Worm (Caenorhabditis elegans) whole organism, young adult: Measurements from ENCODE around the gene F45F2.10.

Experiments used
- B0019.2 ChIP-seq: fragments of 200-800 bp; sonication (Bioruptor generic); conservative IDR thresholded peaks from 2 replicates; pipeline ENCODE4 v1.3.6; 2022; ENCODE audit warnings: missing genetic modification reagents, missing genetic modification characterization, missing compliant biosample characterization
- B0035.1 ChIP-seq: sonication (generic microtip); optimal IDR thresholded peaks from 2 replicates; lab custom pipeline; 2016; ENCODE audit warnings: missing genetic modification characterization, mild to moderate bottlenecking, missing compliant biosample characterization, missing genotype, missing genetic modification reagents
- B0336.3 ChIP-seq: fragments of 200-800 bp; sonication (Bioruptor generic); IDR thresholded peaks from 2 replicates; pipeline ENCODE4 v1.3.6; 2022; ENCODE audit warnings: missing genetic modification characterization, missing compliant biosample characterization
- C17E4.6 ChIP-seq: fragments of 200-800 bp; sonication (Bioruptor generic); IDR thresholded peaks from 2 replicates; pipeline ENCODE4 v1.3.6; 2022; ENCODE audit warnings: missing genetic modification reagents, missing genetic modification characterization, missing compliant biosample characterization
- F10E7.11 ChIP-seq: sonication (generic microtip); optimal IDR thresholded peaks from 2 replicates; lab custom pipeline; 2017; ENCODE audit warnings: mild to moderate bottlenecking, missing genetic modification characterization, moderate library complexity, missing compliant biosample characterization
- F22D6.2 ChIP-seq: sonication (generic microtip); optimal IDR thresholded peaks from 2 replicates; lab custom pipeline; 2016; ENCODE audit warnings: mild to moderate bottlenecking, missing genetic modification characterization, missing compliant biosample characterization
- F23B12.7 ChIP-seq: sonication (generic microtip); optimal IDR thresholded peaks from 2 replicates; lab custom pipeline; 2017; ENCODE audit warnings: missing genetic modification characterization, mild to moderate bottlenecking, missing compliant biosample characterization, antibody characterized with exemption, moderate library complexity; ENCODE audit not compliant: insufficient read depth
- F37B4.10 ChIP-seq: fragments of 200-800 bp; sonication (Bioruptor generic); IDR thresholded peaks from 2 replicates; pipeline ENCODE4 v1.3.6; 2022; ENCODE audit warnings: missing genetic modification characterization, missing compliant biosample characterization
- F55B11.4 ChIP-seq: sonication (generic microtip); optimal IDR thresholded peaks from 2 replicates; lab custom pipeline; 2016; ENCODE audit warnings: missing compliant biosample characterization, missing genetic modification characterization, borderline replicate concordance; ENCODE audit not compliant: insufficient read depth
- F57C9.4 ChIP-seq: sonication (generic microtip); optimal IDR thresholded peaks from 2 replicates; lab custom pipeline; 2017; ENCODE audit warnings: mild to moderate bottlenecking, missing genetic modification characterization, missing compliant biosample characterization
- T26A5.8 ChIP-seq: sonication (generic microtip); optimal IDR thresholded peaks from 2 replicates; lab custom pipeline; 2016; ENCODE audit warnings: missing genetic modification characterization, missing compliant biosample characterization
- Y53F4B.3 ChIP-seq: fragments of 200-800 bp; sonication (Bioruptor generic); IDR thresholded peaks from 2 replicates; pipeline ENCODE4 v1.3.6; 2022; ENCODE audit warnings: missing genetic modification reagents, missing genetic modification characterization, missing compliant biosample characterization
- Y53G8AR.9 ChIP-seq: fragments of 200-800 bp; sonication (Bioruptor generic); conservative IDR thresholded peaks from 2 replicates; pipeline ENCODE4 v1.3.6; 2022; ENCODE audit warnings: missing genetic modification reagents, missing genetic modification characterization, missing compliant biosample characterization
- ZK185.1 ChIP-seq: sonication (generic microtip); optimal IDR thresholded peaks from 2 replicates; lab custom pipeline; 2016; ENCODE audit warnings: mild to moderate bottlenecking, missing genetic modification characterization, missing compliant biosample characterization; ENCODE audit not compliant: poor library complexity, severe bottlenecking
- akir-1 ChIP-seq: fragments of 200-800 bp; sonication (Bioruptor generic); optimal IDR thresholded peaks from 2 replicates; lab custom pipeline; 2018; ENCODE audit warnings: mild to moderate bottlenecking, missing genetic modification characterization, moderate library complexity, missing compliant biosample characterization
- attf-6 ChIP-seq: fragments of 200-800 bp; sonication (Bioruptor generic); IDR thresholded peaks from 2 replicates; pipeline ENCODE4 v1.3.6; 2022; ENCODE audit warnings: missing genetic modification reagents, missing genetic modification characterization, missing compliant biosample characterization
- bed-1 ChIP-seq: fragments of 200-800 bp; sonication (Bioruptor generic); IDR thresholded peaks from 2 replicates; pipeline ENCODE4 v1.3.6; 2022; ENCODE audit warnings: missing genetic modification reagents, missing genetic modification characterization, missing compliant biosample characterization
- bed-2 ChIP-seq: fragments of 200-800 bp; sonication (Bioruptor generic); IDR thresholded peaks from 2 replicates; pipeline ENCODE4 v1.3.6; 2022; ENCODE audit warnings: missing genetic modification reagents, missing genetic modification characterization, missing compliant biosample characterization
- cebp-1 ChIP-seq, 2 experiments: fragments of 200-800 bp in 1 of 2; sonication (Bioruptor generic) in 1 of 2; sonication (generic microtip) in 1 of 2; IDR thresholded peaks in 1 of 2; optimal IDR thresholded peaks in 1 of 2; 2 replicates each; pipeline versions ENCODE4 v1.3.6 to Lab custom; 2017 to 2022; ENCODE audit warnings: missing compliant biosample characterization in 2 of 2, missing genetic modification characterization in 2 of 2, mild to moderate bottlenecking in 1 of 2, missing genetic modification reagents in 1 of 2, moderate library complexity in 1 of 2
- ceh-58 ChIP-seq: fragments of 200-800 bp; sonication (Bioruptor generic); IDR thresholded peaks from 2 replicates; pipeline ENCODE4 v1.3.6; 2022; ENCODE audit warnings: missing genetic modification characterization, missing compliant biosample characterization
- ceh-79 ChIP-seq: sonication (generic microtip); optimal IDR thresholded peaks from 2 replicates; lab custom pipeline; 2017; ENCODE audit warnings: mild to moderate bottlenecking, missing genetic modification characterization, missing compliant biosample characterization
- die-1 ChIP-seq: sonication (generic microtip); optimal IDR thresholded peaks from 2 replicates; lab custom pipeline; 2016; ENCODE audit warnings: missing genotype, mild to moderate bottlenecking, missing genetic modification characterization, missing compliant biosample characterization
- dox-1 ChIP-seq: fragments of 200-800 bp; sonication (Bioruptor generic); IDR thresholded peaks from 2 replicates; pipeline ENCODE4 v1.3.6; 2022; ENCODE audit warnings: missing genetic modification reagents, missing genetic modification characterization, missing compliant biosample characterization
- dpff-1 ChIP-seq: sonication (generic microtip); optimal IDR thresholded peaks from 2 replicates; lab custom pipeline; 2017; ENCODE audit warnings: mild to moderate bottlenecking, missing genetic modification characterization, missing compliant biosample characterization
- dpl-1 ChIP-seq: fragments of 150-350 bp; optimal IDR thresholded peaks from 2 replicates; lab custom pipeline; 2014; ENCODE audit warnings: missing biosample characterization, missing genetic modification reagents, missing genetic modification characterization
- efl-1 ChIP-seq: fragments of 150-350 bp; optimal IDR thresholded peaks from 2 replicates; lab custom pipeline; 2014; ENCODE audit warnings: missing biosample characterization, missing genetic modification reagents, missing genetic modification characterization
- ets-4 ChIP-seq: fragments of 200-800 bp; sonication (Bioruptor generic); optimal IDR thresholded peaks from 2 replicates; lab custom pipeline; 2018; ENCODE audit warnings: mild to moderate bottlenecking, missing genetic modification characterization, missing compliant biosample characterization
- gei-17 ChIP-seq: fragments of 200-800 bp; sonication (Bioruptor generic); optimal IDR thresholded peaks from 2 replicates; lab custom pipeline; 2018; ENCODE audit warnings: mild to moderate bottlenecking, missing genetic modification characterization, missing compliant biosample characterization
- lin-40 ChIP-seq: sonication (generic microtip); optimal IDR thresholded peaks from 2 replicates; lab custom pipeline; 2016; ENCODE audit warnings: missing genetic modification characterization, mild to moderate bottlenecking, missing compliant biosample characterization, missing genotype, missing genetic modification reagents
- lin-54 ChIP-seq: fragments of 200-800 bp; sonication (Bioruptor generic); optimal IDR thresholded peaks from 2 replicates; lab custom pipeline; 2018; ENCODE audit warnings: mild to moderate bottlenecking, missing genetic modification characterization, missing compliant biosample characterization
- madf-10 ChIP-seq: sonication (generic microtip); optimal IDR thresholded peaks from 2 replicates; lab custom pipeline; 2016; ENCODE audit warnings: mild to moderate bottlenecking, missing genetic modification characterization, missing compliant biosample characterization
- madf-3 ChIP-seq: fragments of 200-800 bp; sonication (Bioruptor generic); IDR thresholded peaks from 2 replicates; pipeline ENCODE4 v1.3.6; 2022; ENCODE audit warnings: missing genetic modification reagents, missing genetic modification characterization, missing compliant biosample characterization
- madf-6 ChIP-seq: fragments of 200-800 bp; sonication (Bioruptor generic); IDR thresholded peaks from 2 replicates; pipeline ENCODE4 v1.3.6; 2022; ENCODE audit warnings: missing genetic modification reagents, missing genetic modification characterization, missing compliant biosample characterization
- mel-28 ChIP-seq: sonication (generic microtip); optimal IDR thresholded peaks from 2 replicates; lab custom pipeline; 2016; ENCODE audit warnings: borderline replicate concordance, mild to moderate bottlenecking, missing genetic modification characterization, missing compliant biosample characterization
- mxl-1 ChIP-seq: sonication (generic microtip); optimal IDR thresholded peaks from 2 replicates; lab custom pipeline; 2016; ENCODE audit warnings: missing genetic modification characterization, missing compliant biosample characterization
- pha-4 ChIP-seq: fragments of 150-350 bp; sonication (generic microtip); optimal IDR thresholded peaks from 2 replicates; lab custom pipeline; 2014; ENCODE audit warnings: missing biosample characterization, missing genetic modification reagents, missing genetic modification characterization
- rcor-1 ChIP-seq: fragments of 200-800 bp; sonication (Bioruptor generic); IDR thresholded peaks from 2 replicates; pipeline ENCODE4 v1.3.6; 2022; ENCODE audit warnings: missing genetic modification reagents, missing genetic modification characterization, missing compliant biosample characterization
- sdz-38 ChIP-seq: sonication (generic microtip); optimal IDR thresholded peaks from 2 replicates; lab custom pipeline; 2016; ENCODE audit warnings: missing genotype, missing genetic modification characterization, missing compliant biosample characterization
- snpc-1.3 ChIP-seq: sonication (generic microtip); optimal IDR thresholded peaks from 2 replicates; lab custom pipeline; 2017; ENCODE audit warnings: missing genetic modification characterization, mild to moderate bottlenecking, missing compliant biosample characterization, antibody characterized with exemption, moderate library complexity, missing genotype, missing genetic modification reagents; ENCODE audit not compliant: insufficient read depth
- snpc-3.4 ChIP-seq: sonication (generic microtip); optimal IDR thresholded peaks from 2 replicates; lab custom pipeline; 2017; ENCODE audit warnings: missing genetic modification characterization, mild to moderate bottlenecking, missing compliant biosample characterization, antibody characterized with exemption, moderate library complexity, missing genotype, missing genetic modification reagents
- snpc-4 ChIP-seq, 5 experiments: fragments of 150-350 bp in 1 of 5; sonication (generic microtip) in 4 of 5; optimal IDR thresholded peaks; 2 replicates each; lab custom pipeline; 2014 to 2018; ENCODE audit warnings: missing genetic modification characterization in 5 of 5, missing biosample characterization in 3 of 5, antibody characterized with exemption in 2 of 5, mild to moderate bottlenecking in 2 of 5, missing compliant biosample characterization in 2 of 5, missing genotype in 2 of 5, moderate library complexity in 2 of 5, missing genetic modification reagents in 1 of 5
- somi-1 ChIP-seq: fragments of 200-800 bp; sonication (Bioruptor generic); optimal IDR thresholded peaks from 2 replicates; lab custom pipeline; 2018; ENCODE audit warnings: mild to moderate bottlenecking, missing genetic modification characterization, missing compliant biosample characterization
- sptf-2 ChIP-seq: fragments of 200-800 bp; sonication (Bioruptor generic); optimal IDR thresholded peaks from 2 replicates; lab custom pipeline; 2018; ENCODE audit warnings: mild to moderate bottlenecking, missing genetic modification characterization, missing compliant biosample characterization
- tbx-9 ChIP-seq: sonication (generic microtip); optimal IDR thresholded peaks from 2 replicates; lab custom pipeline; 2016; ENCODE audit warnings: borderline replicate concordance, missing genetic modification characterization, inconsistent platforms, missing compliant biosample characterization
- ztf-18 ChIP-seq: sonication (generic microtip); optimal IDR thresholded peaks from 2 replicates; lab custom pipeline; 2016; ENCODE audit warnings: missing genotype, mild to moderate bottlenecking, missing genetic modification characterization, missing compliant biosample characterization
- ztf-22 ChIP-seq: fragments of 200-800 bp; sonication (Bioruptor generic); optimal IDR thresholded peaks from 2 replicates; lab custom pipeline; 2018; ENCODE audit warnings: mild to moderate bottlenecking, missing genetic modification characterization, moderate library complexity, missing compliant biosample characterization
- ztf-28 ChIP-seq: fragments of 200-800 bp; sonication (Bioruptor generic); IDR thresholded peaks from 2 replicates; pipeline ENCODE4 v1.3.6; 2022; ENCODE audit warnings: missing genetic modification reagents, missing genetic modification characterization, missing compliant biosample characterization

The F45F2.10 gene

ce11 chrV:8500348-8500747 is 18.3 kb downstream of the F45F2.10 start:
- TF ChIP-seq tbx-9: peak; percentile 100
- peak; percentile 100 for TF ChIP-seq ceh-79
- peak; percentile 96 for TF ChIP-seq B0035.1 (tag; lab: Kevin White, UChicago)
- peak; percentile 95 for TF ChIP-seq lin-40 (tag; lab: Kevin White, UChicago)
- peak; percentile 99 for TF ChIP-seq C17E4.6 (GFP tag; lab: Robert Waterston, UW)
- TF ChIP-seq F57C9.4 (tag; lab: Kevin White, UChicago): peak; percentile 99
- peak; percentile 98 for TF ChIP-seq rcor-1 (GFP tag; lab: Robert Waterston, UW)
- TF ChIP-seq F22D6.2 (tag; lab: Kevin White, UChicago): peak; percentile 91
- peak; percentile 99 for TF ChIP-seq somi-1
- TF ChIP-seq F10E7.11 (tag; lab: Kevin White, UChicago): peak; percentile 100
- TF ChIP-seq F37B4.10 (GFP tag; lab: Robert Waterston, UW): peak; percentile 99
- TF ChIP-seq F23B12.7 (tag; lab: Kevin White, UChicago): peak; percentile 93
- TF ChIP-seq akir-1 (GFP tag; lab: Kevin White, UChicago): peak; percentile 95
- TF ChIP-seq T26A5.8 (tag; lab: Kevin White, UChicago): peak; percentile 100
- TF ChIP-seq B0019.2 (GFP tag; lab: Robert Waterston, UW): peak; percentile 92
- TF ChIP-seq pha-4 (tag; lab: Kevin White, UChicago): no peak
- peak; percentile 99 for TF ChIP-seq bed-1 (GFP tag; lab: Robert Waterston, UW)
- TF ChIP-seq bed-2 (GFP tag; lab: Robert Waterston, UW): peak; percentile 93
- peak; percentile 98 for TF ChIP-seq ztf-28
- peak; percentile 99 for TF ChIP-seq dox-1 (GFP tag; lab: Robert Waterston, UW)
- peak; percentile 99 for TF ChIP-seq ztf-22 (GFP tag; lab: Kevin White, UChicago)
- peak; percentile 99 for TF ChIP-seq mxl-1
- TF ChIP-seq madf-6 (GFP tag; lab: Robert Waterston, UW): peak; percentile 94
- TF ChIP-seq lin-54 (GFP tag; lab: Kevin White, UChicago): peak; percentile 97
- TF ChIP-seq attf-6 (GFP tag; lab: Robert Waterston, UW): peak; percentile 94
- peak; percentile 64 for TF ChIP-seq efl-1 (GFP tag; lab: Kevin White, UChicago)
- peak; percentile 94 for TF ChIP-seq mel-28
- TF ChIP-seq die-1 (tag; lab: Kevin White, UChicago): peak; percentile 99
- peak; percentile 100 for TF ChIP-seq ceh-58 (GFP tag; lab: Robert Waterston, UW)
- peak; percentile 96 for TF ChIP-seq madf-3 (GFP tag; lab: Robert Waterston, UW)
- peak; percentile 93 for TF ChIP-seq gei-17 (GFP tag; lab: Kevin White, UChicago)
- TF ChIP-seq ZK185.1 (tag; lab: Kevin White, UChicago): peak; percentile 97
- peak; percentile 50 for TF ChIP-seq dpl-1
- TF ChIP-seq F55B11.4: peak; percentile 55
- peak; percentile 89 for TF ChIP-seq ztf-18 (tag; lab: Kevin White, UChicago)
- peak; percentile 99 for TF ChIP-seq B0336.3 (GFP tag; lab: Robert Waterston, UW)
- TF ChIP-seq sdz-38: peak; percentile 77
- peak; percentile 94 for TF ChIP-seq Y53F4B.3 (GFP tag; lab: Robert Waterston, UW)
- TF ChIP-seq snpc-3.4 (tag; lab: Kevin White, UChicago): peak; percentile 99
- peak; percentile 88 for TF ChIP-seq cebp-1 (GFP tag; IDR thresholded peaks at IDR 0.05; lab: Robert Waterston, UW)
- TF ChIP-seq cebp-1 (tag; optimal IDR thresholded peaks at IDR 0.05; lab: Kevin White, UChicago): peak; percentile 97
- TF ChIP-seq madf-10: peak; percentile 94
- peak; percentile 96 for TF ChIP-seq dpff-1
- TF ChIP-seq sptf-2 (GFP tag; lab: Kevin White, UChicago): peak; percentile 100
- TF ChIP-seq snpc-1.3 (tag; lab: Kevin White, UChicago): peak; percentile 98
- peak; percentile 99 for TF ChIP-seq Y53G8AR.9 (GFP tag; lab: Robert Waterston, UW)
- peak; percentile 100 for TF ChIP-seq ets-4
- peak; percentile 99 for TF ChIP-seq snpc-4 (GFP tag; optimal IDR thresholded peaks at IDR 0.05; lab: Kevin White, UChicago)
- peak; percentile 99 to 100 (median 100) for TF ChIP-seq snpc-4 (tag; optimal IDR thresholded peaks at IDR 0.05; lab: Kevin White, UChicago)
